Fruit fly (Drosophila melanogaster): ENCODE measurements around the gene Top1.
A peak's percentile ranks its signal among the peaks of the same experiment; 100 is the strongest.

Gene Top1

DNA sequence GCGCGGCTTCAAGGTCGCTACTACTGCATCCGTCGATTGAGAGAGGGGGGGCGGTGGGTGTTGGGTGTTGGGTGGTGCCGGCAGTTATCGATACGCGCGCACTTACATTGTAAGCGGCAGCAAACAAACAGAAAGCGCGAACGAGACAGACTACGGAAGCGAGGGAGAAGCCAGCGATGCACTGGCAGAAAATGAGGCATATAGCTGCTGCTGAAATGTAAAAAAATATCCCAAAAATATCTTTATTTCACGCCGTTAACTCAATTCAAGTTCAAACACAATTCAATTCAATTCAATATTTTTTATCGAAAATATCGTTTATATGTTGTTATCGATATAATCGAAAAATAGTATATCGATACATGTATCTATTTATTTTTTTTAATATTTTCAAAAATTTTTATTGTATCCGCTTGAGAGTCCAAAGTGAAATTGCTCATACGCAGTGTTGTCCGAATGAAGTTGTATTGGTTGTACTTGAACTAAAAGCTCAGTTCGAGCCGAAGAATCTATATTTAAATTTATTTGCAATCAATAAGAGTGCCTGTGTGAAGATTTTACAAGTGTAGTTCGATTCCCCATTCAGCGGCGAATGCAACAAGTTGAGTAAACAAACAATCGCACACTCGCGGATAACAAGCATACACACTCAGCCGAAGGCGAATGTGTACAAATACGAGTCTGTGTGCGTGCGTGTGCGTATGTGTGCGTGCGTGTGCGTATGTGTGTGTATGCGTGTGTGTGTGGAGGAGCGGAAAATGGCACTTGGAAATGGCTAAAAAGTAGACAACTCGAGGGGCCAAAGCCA, 7.0 kb upstream of the Top1 start (continued):
- TF ChIP-seq CG4617 (GFP tag; optimal IDR thresholded peaks at IDR 0.05; ENCODE audit: borderline replicate concordance) (no peak), CG8924 (tag; optimal IDR thresholded peaks at IDR 0.05) (peak; percentile 26), Elba2 (GFP tag; optimal IDR thresholded peaks at IDR 0.05) (no peak), CG2202 (tag; optimal IDR thresholded peaks at IDR 0.05) (no peak), seq (GFP tag; IDR thresholded peaks at IDR 0.05) (no peak), CG1024 (GFP tag; IDR thresholded peaks at IDR 0.05) (no peak), vvl (GFP tag; IDR thresholded peaks at IDR 0.05) (no peak), CG17328 (GFP tag; IDR thresholded peaks at IDR 0.05) (0 out of 2 replicates have a peak, but pooled peaks have one; percentile 15), CG17385 (GFP tag; optimal IDR thresholded peaks at IDR 0.05) (peak; percentile 4), Oaz (GFP tag; IDR thresholded peaks at IDR 0.05) (no peak), mam (GFP tag; optimal IDR thresholded peaks at IDR 0.05) (no peak), gcm2 (GFP tag; optimal IDR thresholded peaks at IDR 0.05) (no peak), Bgb (GFP tag; IDR thresholded peaks at IDR 0.05; ENCODE audit: partially characterized antibody) (no peak), CG9876 (GFP tag; optimal IDR thresholded peaks at IDR 0.05) (no peak), wek (GFP tag; optimal IDR thresholded peaks at IDR 0.05) (no peak), bigmax (GFP tag; optimal IDR thresholded peaks at IDR 0.05) (no peak), ham (GFP tag; IDR thresholded peaks at IDR 0.05) (no peak), dimm (GFP tag; IDR thresholded peaks at IDR 0.05) (no peak), en (GFP tag; optimal IDR thresholded peaks at IDR 0.05) (no peak), Rfx (GFP tag; IDR thresholded peaks at IDR 0.05) (peak; percentile 49), CG12071 (GFP tag; optimal IDR thresholded peaks at IDR 0.05) (no peak), CG3995 (GFP tag; optimal IDR thresholded peaks at IDR 0.05) (no peak), BtbVII (GFP tag; optimal IDR thresholded peaks at IDR 0.05) (no peak), CG12769 (tag; optimal IDR thresholded peaks at IDR 0.05) (no peak), gfzf (GFP tag; optimal IDR thresholded peaks at IDR 0.05) (no peak), Blimp-1 (GFP tag; optimal IDR thresholded peaks at IDR 0.05) (peak; percentile 3), Adf1 (GFP tag; IDR thresholded peaks at IDR 0.05) (no peak), CG10543 (GFP tag; optimal IDR thresholded peaks at IDR 0.05) (no peak), CG15269 (tag; optimal IDR thresholded peaks at IDR 0.05) (peak; percentile 30), sug (tag; optimal IDR thresholded peaks at IDR 0.05) (no peak), org-1 (GFP tag; optimal IDR thresholded peaks at IDR 0.05) (peak; percentile 35), MBD-R2 (GFP tag; IDR thresholded peaks at IDR 0.05) (no peak), sens (GFP tag) (peak; percentile 90), CG34224 (GFP tag; IDR thresholded peaks at IDR 0.05; ENCODE audit: partially characterized antibody) (no peak), ac (GFP tag; optimal IDR thresholded peaks at IDR 0.05) (no peak), CG18619 (GFP tag; optimal IDR thresholded peaks at IDR 0.05) (peak; percentile 5), B-H1 (GFP tag; IDR thresholded peaks at IDR 0.05) (no peak), MTF-1 (GFP tag; optimal IDR thresholded peaks at IDR 0.05; ENCODE audit: borderline replicate concordance) (no peak), D (optimal IDR thresholded peaks at IDR 0.05) (no peak), D (GFP tag; optimal IDR thresholded peaks at IDR 0.05) (peak; percentile 18), CG3407 (GFP tag; optimal IDR thresholded peaks at IDR 0.05) (no peak), insv (GFP tag; optimal IDR thresholded peaks at IDR 0.05) (no peak), tap (tag; optimal IDR thresholded peaks at IDR 0.05) (no peak), HHEX (GFP tag; optimal IDR thresholded peaks at IDR 0.05) (no peak), Doc3 (GFP tag; IDR thresholded peaks at IDR 0.05; ENCODE audit: partially characterized antibody) (no peak), ERR (GFP tag; optimal IDR thresholded peaks at IDR 0.05) (no peak), eyg (GFP tag; optimal IDR thresholded peaks at IDR 0.05) (no peak), CG16815 (GFP tag; optimal IDR thresholded peaks at IDR 0.05) (no peak), psq (GFP tag; optimal IDR thresholded peaks at IDR 0.05) (no peak), CG3281 (GFP tag; optimal IDR thresholded peaks at IDR 0.05) (no peak)
